Fruit fly (Drosophila melanogaster) whole organism, embryonic: ENCODE measurements around the gene Mur2B.

Experiments used
- Adf1 ChIP-seq: fragments of 200-800 bp; sonication (Bioruptor generic); IDR thresholded peaks from 2 replicates; pipeline ENCODE4 v1.3.6; 2022; ENCODE audit warnings: missing biosample characterization, missing genetic modification characterization
- Aef1 ChIP-seq: fragments of 200-800 bp; sonication (Bioruptor generic); IDR thresholded peaks from 3 replicates; pipeline ENCODE4 v1.3.6; 2022; ENCODE audit warnings: missing biosample characterization, missing genetic modification characterization
- CG10431 ChIP-seq: fragments of 200-800 bp; sonication (Bioruptor generic); optimal IDR thresholded peaks from 3 replicates; lab custom pipeline; 2018; ENCODE audit warnings: missing biosample characterization, mild to moderate bottlenecking, missing genetic modification characterization
- CG10959 ChIP-seq: fragments of 200-800 bp; sonication (Bioruptor generic); IDR thresholded peaks from 2 replicates; pipeline ENCODE4 v1.3.6; 2022; ENCODE audit warnings: missing biosample characterization, missing genetic modification characterization
- CG13894 ChIP-seq: fragments of 200-800 bp; sonication (Bioruptor generic); optimal IDR thresholded peaks from 3 replicates; lab custom pipeline; 2018; ENCODE audit warnings: missing biosample characterization, mild to moderate bottlenecking, missing genetic modification characterization, moderate library complexity
- CG15269 ChIP-seq: fragments of 200-800 bp; sonication (Bioruptor generic); optimal IDR thresholded peaks from 2 replicates; lab custom pipeline; 2018; ENCODE audit warnings: missing biosample characterization, mild to moderate bottlenecking, missing genetic modification characterization, moderate library complexity
- CG15514 ChIP-seq: fragments of 200-800 bp; sonication (Bioruptor generic); optimal IDR thresholded peaks from 3 replicates; lab custom pipeline; 2017; ENCODE audit warnings: missing biosample characterization, missing genetic modification characterization, mild to moderate bottlenecking, moderate library complexity, missing genetic modification reagents
- CG17385 ChIP-seq: fragments of 200-800 bp; sonication (Bioruptor generic); optimal IDR thresholded peaks from 3 replicates; lab custom pipeline; 2018; ENCODE audit warnings: missing biosample characterization, mild to moderate bottlenecking, missing genetic modification characterization
- CG17612 ChIP-seq: fragments of 200-800 bp; sonication (Bioruptor generic); IDR thresholded peaks from 2 replicates; pipeline ENCODE4 v1.3.6; 2022; ENCODE audit warnings: missing biosample characterization, missing genetic modification characterization
- CG17829 ChIP-seq: fragments of 200-800 bp; optimal IDR thresholded peaks from 2 replicates; lab custom pipeline; 2019; ENCODE audit warnings: missing biosample characterization, mild to moderate bottlenecking, missing genetic modification characterization, moderate library complexity
- CG2116 ChIP-seq: fragments of 200-800 bp; sonication (Bioruptor generic); optimal IDR thresholded peaks from 3 replicates; lab custom pipeline; 2018; ENCODE audit warnings: missing biosample characterization, mild to moderate bottlenecking, missing genetic modification characterization
- CG2120 ChIP-seq: fragments of 200-800 bp; sonication (Bioruptor generic); optimal IDR thresholded peaks from 3 replicates; lab custom pipeline; 2016; ENCODE audit warnings: missing biosample characterization, missing genetic modification characterization
- CG31224 ChIP-seq: fragments of 200-800 bp; sonication (Bioruptor generic); IDR thresholded peaks from 2 replicates; pipeline ENCODE4 v1.3.6; 2022; ENCODE audit warnings: missing biosample characterization, missing genetic modification characterization
- CG4360 ChIP-seq: fragments of 200-800 bp; sonication (Bioruptor generic); IDR thresholded peaks from 2 replicates; pipeline ENCODE4 v1.3.6; 2022; ENCODE audit warnings: missing biosample characterization, missing genetic modification characterization
- CG7357 ChIP-seq: fragments of 200-800 bp; sonication (Bioruptor generic); IDR thresholded peaks from 3 replicates; pipeline ENCODE4 v1.3.6; 2022; ENCODE audit warnings: missing biosample characterization, missing genetic modification characterization
- CG8290 ChIP-seq, 3 experiments: fragments of 200-800 bp; sonication (Bioruptor generic); optimal IDR thresholded peaks; 2 replicates each; lab custom pipeline; 2016 to 2019; ENCODE audit warnings: missing biosample characterization in 3 of 3, missing genetic modification characterization in 3 of 3, mild to moderate bottlenecking in 2 of 3, moderate library complexity in 1 of 3
- CG9817 ChIP-seq: fragments of 200-800 bp; sonication (Bioruptor generic); optimal IDR thresholded peaks from 2 replicates; lab custom pipeline; 2018; ENCODE audit warnings: missing biosample characterization, mild to moderate bottlenecking, missing genetic modification characterization, moderate library complexity
- Dbx ChIP-seq: fragments of 200-800 bp; sonication (Bioruptor generic); IDR thresholded peaks from 3 replicates; pipeline ENCODE4 v1.3.6; 2022; ENCODE audit warnings: missing biosample characterization, missing genetic modification characterization
- Deaf1 ChIP-seq: fragments of 200-800 bp; optimal IDR thresholded peaks from 3 replicates; lab custom pipeline; 2019; ENCODE audit warnings: missing biosample characterization, mild to moderate bottlenecking, missing genetic modification characterization, moderate library complexity
- Dek ChIP-seq: fragments of 200-800 bp; sonication (Bioruptor generic); optimal IDR thresholded peaks from 3 replicates; lab custom pipeline; 2019; ENCODE audit warnings: missing biosample characterization, mild to moderate bottlenecking, missing genetic modification characterization, moderate library complexity
- Dp ChIP-seq: fragments of 200-800 bp; sonication (Bioruptor generic); optimal IDR thresholded peaks from 2 replicates; lab custom pipeline; 2018; ENCODE audit warnings: missing biosample characterization, mild to moderate bottlenecking, missing genetic modification characterization, moderate library complexity
- H2.0 ChIP-seq: fragments of 200-800 bp; sonication (Bioruptor generic); IDR thresholded peaks from 2 replicates; pipeline ENCODE4 v1.3.6; 2022; ENCODE audit warnings: missing biosample characterization, missing genetic modification characterization
- Hey ChIP-seq: fragments of 200-800 bp; sonication (Bioruptor generic); optimal IDR thresholded peaks from 3 replicates; lab custom pipeline; 2018; ENCODE audit warnings: missing biosample characterization, mild to moderate bottlenecking, missing genetic modification characterization
- Hmr ChIP-seq: fragments of 200-800 bp; sonication (Bioruptor generic); optimal IDR thresholded peaks from 3 replicates; lab custom pipeline; 2017; ENCODE audit warnings: mild to moderate bottlenecking, missing biosample characterization, missing genetic modification reagents, missing genetic modification characterization
- Med ChIP-seq: fragments of 200-800 bp; sonication (Bioruptor generic); peaks from one replicate; lab custom pipeline; 2016; ENCODE audit warnings: missing biosample characterization, missing genetic modification characterization, mild to moderate bottlenecking, inconsistent platforms, moderate library complexity
- Ptx1 ChIP-seq: fragments of 200-800 bp; sonication (Bioruptor generic); IDR thresholded peaks from 2 replicates; pipeline ENCODE4 v1.3.6; 2022; ENCODE audit warnings: missing biosample characterization, missing genetic modification characterization
- abd-A ChIP-seq: fragments of 200-800 bp; sonication (Bioruptor generic); optimal IDR thresholded peaks from 3 replicates; lab custom pipeline; 2019; ENCODE audit warnings: missing biosample characterization, mild to moderate bottlenecking, missing genetic modification characterization, moderate library complexity
- disco-r ChIP-seq: fragments of 200-800 bp; sonication (Bioruptor generic); optimal IDR thresholded peaks from 2 replicates; lab custom pipeline; 2016; ENCODE audit warnings: missing biosample characterization, missing genetic modification characterization
- exex ChIP-seq: fragments of 200-800 bp; sonication (Bioruptor generic); optimal IDR thresholded peaks from 4 replicates; lab custom pipeline; 2018; ENCODE audit warnings: missing biosample characterization, mild to moderate bottlenecking, missing genetic modification characterization, moderate library complexity
- grn ChIP-seq: fragments of 200-800 bp; sonication (Bioruptor generic); optimal IDR thresholded peaks from 3 replicates; lab custom pipeline; 2017; ENCODE audit warnings: missing biosample characterization, missing genetic modification characterization
- lab ChIP-seq: fragments of 200-800 bp; sonication (Bioruptor generic); optimal IDR thresholded peaks from 3 replicates; lab custom pipeline; 2017; ENCODE audit warnings: missing biosample characterization, missing genetic modification characterization, mild to moderate bottlenecking, moderate library complexity, missing genetic modification reagents
- mirr ChIP-seq: fragments of 200-800 bp; sonication (Bioruptor generic); optimal IDR thresholded peaks from 3 replicates; lab custom pipeline; 2018; ENCODE audit warnings: missing biosample characterization, mild to moderate bottlenecking, missing genetic modification characterization
- nerfin-1 ChIP-seq: fragments of 200-800 bp; sonication (Bioruptor generic); optimal IDR thresholded peaks from 3 replicates; lab custom pipeline; 2019; ENCODE audit warnings: missing biosample characterization, mild to moderate bottlenecking, missing genetic modification characterization, moderate library complexity
- row ChIP-seq: fragments of 200-800 bp; sonication (Bioruptor generic); IDR thresholded peaks from 3 replicates; pipeline ENCODE4 v1.3.6; 2022; ENCODE audit warnings: missing biosample characterization, missing genetic modification characterization
- scrt ChIP-seq: fragments of 200-800 bp; sonication (Bioruptor generic); optimal IDR thresholded peaks from 2 replicates; lab custom pipeline; 2018; ENCODE audit warnings: missing biosample characterization, mild to moderate bottlenecking, missing genetic modification characterization, moderate library complexity
- sens ChIP-seq: fragments of 200-800 bp; sonication (Bioruptor generic); peaks from one replicate; lab custom pipeline; 2016; ENCODE audit warnings: missing biosample characterization, missing genetic modification characterization
- sens-2 ChIP-seq: fragments of 200-800 bp; sonication (Bioruptor generic); IDR thresholded peaks from 2 replicates; pipeline ENCODE4 v1.3.6; 2022; ENCODE audit warnings: missing biosample characterization, missing genetic modification characterization
- slp2 ChIP-seq: fragments of 200-800 bp; sonication (Bioruptor generic); optimal IDR thresholded peaks from 2 replicates; lab custom pipeline; 2016; ENCODE audit warnings: missing biosample characterization, missing genetic modification characterization
- tna ChIP-seq: fragments of 200-800 bp; sonication (Bioruptor generic); IDR thresholded peaks from 2 replicates; pipeline ENCODE4 v1.3.6; 2022; ENCODE audit warnings: missing biosample characterization, missing genetic modification characterization; ENCODE audit not compliant: partially characterized antibody

Gene Mur2B

dm6 chrX:1606064-1606463, 62.5 kb downstream of the Mur2B start (continued):
- peak; percentile 67 for TF ChIP-seq Deaf1 (tag; lab: Kevin White, UChicago)
- TF ChIP-seq grn (GFP tag; lab: Kevin White, UChicago) = peak; percentile 5
- peak; percentile 15 for TF ChIP-seq mirr (GFP tag; lab: Kevin White, UChicago)
- no peak for TF ChIP-seq H2.0 (GFP tag; lab: Robert Waterston, UW)
- TF ChIP-seq abd-A = peak; percentile 100
- TF ChIP-seq CG17385 = peak; percentile 30
- TF ChIP-seq Dbx (GFP tag; lab: Robert Waterston, UW) = no peak
- TF ChIP-seq slp2 = no peak
- no peak for TF ChIP-seq Ptx1 (GFP tag; lab: Robert Waterston, UW)
- peak; percentile 98 for TF ChIP-seq scrt (GFP tag; lab: Kevin White, UChicago)
- TF ChIP-seq CG13894 = peak; percentile 52
- TF ChIP-seq Dp = no peak
- TF ChIP-seq disco-r (GFP tag; lab: Kevin White, UChicago) = no peak
- TF ChIP-seq CG2116 (GFP tag; lab: Kevin White, UChicago) = no peak
- TF ChIP-seq CG17612 = no peak
- TF ChIP-seq exex (tag; lab: Kevin White, UChicago) = peak; percentile 25
- TF ChIP-seq, all 482 proteins: peak for 11

dm6 chrX:1595714-1596113, 72.9 kb downstream of the Mur2B start:
- TF ChIP-seq CG7357 (GFP tag; lab: Robert Waterston, UW) = 0 out of 3 replicates have a peak, but pooled peaks have one; percentile 14
- no peak for TF ChIP-seq Aef1 (GFP tag; lab: Robert Waterston, UW)
- TF ChIP-seq CG2120 (GFP tag; lab: Kevin White, UChicago) = peak; percentile 4
- peak; percentile 84 for TF ChIP-seq Med (GFP tag; lab: Kevin White, UChicago)
- no peak for TF ChIP-seq disco-r (GFP tag; lab: Kevin White, UChicago)
- no peak for TF ChIP-seq CG15269 (tag; lab: Kevin White, UChicago)
- peak; percentile 45 for TF ChIP-seq lab (GFP tag; lab: Kevin White, UChicago)
- TF ChIP-seq CG9817 (tag; lab: Kevin White, UChicago) = no peak
- TF ChIP-seq Hmr (GFP tag; lab: Kevin White, UChicago) = peak; percentile 45
- peak; percentile 9 for TF ChIP-seq CG15514 (GFP tag; lab: Kevin White, UChicago)
- no peak for TF ChIP-seq CG8290 (GFP tag; optimal IDR thresholded peaks at IDR 0.05; lab: Kevin White, UChicago)
- peak in 1 of 2 experiments; percentile 11 for TF ChIP-seq CG8290 (tag; optimal IDR thresholded peaks at IDR 0.05; lab: Kevin White, UChicago)
- 0 out of 3 replicates have a peak, but pooled peaks have one; percentile 11 for TF ChIP-seq row (GFP tag; lab: Robert Waterston, UW)
- TF ChIP-seq CG10959 = no peak
- TF ChIP-seq sens-2 (GFP tag; lab: Robert Waterston, UW) = no peak
- peak; percentile 18 for TF ChIP-seq sens (GFP tag; lab: Kevin White, UChicago)
- TF ChIP-seq Hey = peak; percentile 6

DNA sequence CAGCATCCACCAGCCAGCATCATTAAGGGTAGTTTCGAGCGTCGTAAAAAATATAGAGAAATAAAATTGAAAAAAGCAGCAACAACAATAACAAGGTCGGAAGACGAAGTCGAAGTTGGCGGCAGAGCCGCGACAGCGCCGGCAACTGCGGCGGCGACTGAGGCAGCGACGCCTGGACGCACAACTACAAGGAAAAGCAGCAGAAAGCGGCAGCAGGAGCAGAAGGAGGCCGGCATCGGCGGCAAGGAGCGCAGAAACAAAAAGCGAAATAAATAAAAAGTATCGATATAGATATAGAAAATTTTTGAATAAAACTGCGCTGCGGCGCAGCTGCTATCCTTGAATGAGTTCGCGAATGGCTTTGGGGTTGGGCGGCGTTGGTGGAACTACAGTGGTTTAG, 74.7 kb downstream of the Mur2B start:
- TF ChIP-seq CG4360 (0 out of 2 replicates have a peak, but pooled peaks have one; percentile 29), tna (no peak), CG31224 (GFP tag; lab: Robert Waterston, UW) (peak; percentile 55; the same call in 1 of the 2 replicates), Adf1 (GFP tag; lab: Robert Waterston, UW) (peak; percentile 86)
- TF ChIP-seq, all 482 proteins: peak for 3

DNA sequence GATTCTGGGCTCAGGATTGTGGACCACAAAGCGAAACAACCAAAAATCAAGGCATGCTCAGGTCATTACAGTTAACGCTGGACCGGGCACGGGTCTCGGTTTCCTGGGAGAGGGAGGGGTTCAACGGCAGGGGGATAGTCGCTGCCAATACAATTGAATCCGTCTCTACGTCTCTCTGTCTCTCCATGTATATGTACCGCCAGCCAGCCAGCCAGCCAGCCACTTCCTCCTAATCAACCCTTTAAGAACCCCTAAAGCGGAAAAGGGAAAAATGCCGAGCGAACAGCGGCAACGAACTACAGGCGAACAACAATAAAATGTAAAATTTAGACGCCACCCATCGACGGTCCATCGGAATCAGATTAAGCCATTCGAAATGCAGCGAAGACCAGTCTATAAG, 75.2 kb downstream of the Mur2B start:
- TF ChIP-seq nerfin-1 = peak; percentile 29
- no peak for TF ChIP-seq CG17829
- TF ChIP-seq CG10431 (GFP tag; lab: Kevin White, UChicago) = peak; percentile 97
- no peak for TF ChIP-seq Dek
